Fruit fly (Drosophila melanogaster) whole organism, prepupa: Measurements from ENCODE around the gene papi.

Experiments used
- Blimp-1 ChIP-seq: fragments of 200-800 bp; sonication (Bioruptor generic); optimal IDR thresholded peaks from 3 replicates; lab custom pipeline; 2017; ENCODE audit warnings: missing biosample characterization, missing genetic modification characterization, mild to moderate bottlenecking, moderate library complexity, missing genetic modification reagents
- CG15336 ChIP-seq: fragments of 200-800 bp; sonication (Bioruptor generic); IDR thresholded peaks from 2 replicates; pipeline ENCODE4 v1.3.6; 2022; ENCODE audit warnings: missing biosample characterization, missing genetic modification characterization
- CG1621 ChIP-seq: fragments of 200-800 bp; sonication (Bioruptor generic); optimal IDR thresholded peaks from 3 replicates; lab custom pipeline; 2018; ENCODE audit warnings: missing biosample characterization, mild to moderate bottlenecking, missing genetic modification characterization
- CG31627 ChIP-seq: fragments of 200-800 bp; sonication (Bioruptor generic); optimal IDR thresholded peaks from 3 replicates; lab custom pipeline; 2016; ENCODE audit warnings: missing biosample characterization, missing genetic modification characterization
- CG32006 ChIP-seq: fragments of 200-800 bp; sonication (Bioruptor generic); optimal IDR thresholded peaks from 3 replicates; lab custom pipeline; 2017; ENCODE audit warnings: missing biosample characterization, mild to moderate bottlenecking, missing genetic modification characterization
- CG34406 ChIP-seq: fragments of 200-800 bp; sonication (Bioruptor generic); optimal IDR thresholded peaks from 3 replicates; lab custom pipeline; 2016; ENCODE audit warnings: missing biosample characterization, missing genetic modification characterization
- CG6163 ChIP-seq: fragments of 200-800 bp; sonication (Bioruptor generic); IDR thresholded peaks from 3 replicates; pipeline ENCODE4 v1.3.6; 2022; ENCODE audit warnings: missing biosample characterization, missing genetic modification characterization
- CG6276 ChIP-seq: fragments of 200-800 bp; sonication (Bioruptor generic); optimal IDR thresholded peaks from 2 replicates; lab custom pipeline; 2017; ENCODE audit warnings: missing biosample characterization, mild to moderate bottlenecking, missing genetic modification characterization
- CG6792 ChIP-seq: fragments of 200-800 bp; sonication (Bioruptor generic); optimal IDR thresholded peaks from 3 replicates; lab custom pipeline; 2016; ENCODE audit warnings: missing biosample characterization, missing genetic modification characterization
- CG6854 ChIP-seq: fragments of 200-800 bp; sonication (Bioruptor generic); optimal IDR thresholded peaks from 2 replicates; lab custom pipeline; 2017; ENCODE audit warnings: missing biosample characterization, mild to moderate bottlenecking, missing genetic modification characterization
- CG7368 ChIP-seq: fragments of 200-800 bp; sonication (Bioruptor generic); optimal IDR thresholded peaks from 3 replicates; lab custom pipeline; 2016; ENCODE audit warnings: missing biosample characterization, missing genetic modification characterization
- CG8119 ChIP-seq: fragments of 200-800 bp; sonication (Bioruptor generic); IDR thresholded peaks from 3 replicates; pipeline ENCODE4 v1.3.6; 2022; ENCODE audit warnings: missing biosample characterization, missing genetic modification characterization
- CG8319 ChIP-seq: fragments of 200-800 bp; sonication (Bioruptor generic); optimal IDR thresholded peaks from 3 replicates; lab custom pipeline; 2016; ENCODE audit warnings: missing biosample characterization, missing genetic modification characterization
- CG8632 ChIP-seq: fragments of 200-800 bp; sonication (Bioruptor generic); optimal IDR thresholded peaks from 3 replicates; lab custom pipeline; 2016; ENCODE audit warnings: missing biosample characterization, missing genetic modification characterization
- Eip78C ChIP-seq: fragments of 200-800 bp; sonication (Bioruptor generic); peaks from one replicate; lab custom pipeline; 2016; ENCODE audit warnings: missing biosample characterization, missing genetic modification characterization
- Ets21C ChIP-seq: fragments of 200-800 bp; sonication (Bioruptor generic); optimal IDR thresholded peaks from 3 replicates; lab custom pipeline; 2016; ENCODE audit warnings: missing biosample characterization, missing genetic modification characterization
- Ets96B ChIP-seq: fragments of 200-800 bp; optimal IDR thresholded peaks from 2 replicates; lab custom pipeline; 2019; ENCODE audit warnings: missing biosample characterization, mild to moderate bottlenecking, missing genetic modification characterization, moderate library complexity
- Hr38 ChIP-seq: sonication (Bioruptor generic); optimal IDR thresholded peaks from 2 replicates; lab custom pipeline; 2016; ENCODE audit warnings: missing biosample characterization, missing genetic modification characterization
- Hr39 ChIP-seq: fragments of 200-800 bp; sonication (Bioruptor generic); optimal IDR thresholded peaks from 2 replicates; lab custom pipeline; 2016; ENCODE audit warnings: missing biosample characterization, missing genetic modification characterization
- Lpt ChIP-seq: fragments of 200-800 bp; sonication (Bioruptor generic); optimal IDR thresholded peaks from 3 replicates; lab custom pipeline; 2016; ENCODE audit warnings: missing biosample characterization, missing genetic modification characterization
- Met ChIP-seq: fragments of 200-800 bp; sonication (Bioruptor generic); optimal IDR thresholded peaks from 3 replicates; lab custom pipeline; 2016; ENCODE audit warnings: missing biosample characterization, missing genetic modification characterization
- Sox102F ChIP-seq: fragments of 200-800 bp; sonication (Bioruptor generic); optimal IDR thresholded peaks from 2 replicates; lab custom pipeline; 2016; ENCODE audit warnings: missing biosample characterization, mild to moderate bottlenecking, missing genetic modification characterization
- Sox14 ChIP-seq: fragments of 200-800 bp; sonication (Bioruptor generic); optimal IDR thresholded peaks from 3 replicates; lab custom pipeline; 2016; ENCODE audit warnings: missing biosample characterization, missing genetic modification characterization
- Sox15 ChIP-seq: fragments of 200-800 bp; sonication (Bioruptor generic); optimal IDR thresholded peaks from 3 replicates; lab custom pipeline; 2016; ENCODE audit warnings: missing biosample characterization, missing genetic modification characterization
- achi ChIP-seq: fragments of 200-800 bp; sonication (Bioruptor generic); optimal IDR thresholded peaks from 3 replicates; lab custom pipeline; 2016; ENCODE audit warnings: missing biosample characterization, missing genetic modification characterization
- acj6 ChIP-seq: fragments of 200-800 bp; sonication (Bioruptor generic); optimal IDR thresholded peaks from 3 replicates; lab custom pipeline; 2016; ENCODE audit warnings: missing biosample characterization, missing genetic modification characterization
- dac ChIP-seq: fragments of 200-800 bp; sonication (Bioruptor generic); optimal IDR thresholded peaks from 2 replicates; lab custom pipeline; 2017; ENCODE audit warnings: missing biosample characterization, mild to moderate bottlenecking, missing genetic modification characterization
- esn ChIP-seq: fragments of 200-800 bp; sonication (Bioruptor generic); optimal IDR thresholded peaks from 2 replicates; lab custom pipeline; 2016; ENCODE audit warnings: missing biosample characterization, mild to moderate bottlenecking, missing genetic modification characterization, moderate library complexity
- fd59A ChIP-seq: fragments of 200-800 bp; sonication (Bioruptor generic); optimal IDR thresholded peaks from 2 replicates; lab custom pipeline; 2017; ENCODE audit warnings: missing biosample characterization, mild to moderate bottlenecking, missing genetic modification characterization, missing genetic modification reagents
- fd85E ChIP-seq: fragments of 200-800 bp; sonication (Bioruptor generic); optimal IDR thresholded peaks from 3 replicates; lab custom pipeline; 2016; ENCODE audit warnings: missing biosample characterization, missing genetic modification characterization
- net ChIP-seq: fragments of 200-800 bp; sonication (Bioruptor generic); optimal IDR thresholded peaks from 3 replicates; lab custom pipeline; 2016; ENCODE audit warnings: missing biosample characterization, missing genetic modification characterization
- salr ChIP-seq, 2 experiments: fragments of 200-800 bp; sonication (Bioruptor generic); optimal IDR thresholded peaks; 3 replicates each; lab custom pipeline; 2016 to 2018; ENCODE audit warnings: missing biosample characterization in 2 of 2, missing genetic modification characterization in 2 of 2, mild to moderate bottlenecking in 1 of 2
- topi ChIP-seq: fragments of 200-800 bp; sonication (Bioruptor generic); optimal IDR thresholded peaks from 3 replicates; lab custom pipeline; 2016; ENCODE audit warnings: missing biosample characterization, missing genetic modification characterization
- vri ChIP-seq: fragments of 200-800 bp; sonication (Bioruptor generic); optimal IDR thresholded peaks from 3 replicates; lab custom pipeline; 2016; ENCODE audit warnings: missing biosample characterization, mild to moderate bottlenecking, missing genetic modification characterization

papi gene

DNA sequence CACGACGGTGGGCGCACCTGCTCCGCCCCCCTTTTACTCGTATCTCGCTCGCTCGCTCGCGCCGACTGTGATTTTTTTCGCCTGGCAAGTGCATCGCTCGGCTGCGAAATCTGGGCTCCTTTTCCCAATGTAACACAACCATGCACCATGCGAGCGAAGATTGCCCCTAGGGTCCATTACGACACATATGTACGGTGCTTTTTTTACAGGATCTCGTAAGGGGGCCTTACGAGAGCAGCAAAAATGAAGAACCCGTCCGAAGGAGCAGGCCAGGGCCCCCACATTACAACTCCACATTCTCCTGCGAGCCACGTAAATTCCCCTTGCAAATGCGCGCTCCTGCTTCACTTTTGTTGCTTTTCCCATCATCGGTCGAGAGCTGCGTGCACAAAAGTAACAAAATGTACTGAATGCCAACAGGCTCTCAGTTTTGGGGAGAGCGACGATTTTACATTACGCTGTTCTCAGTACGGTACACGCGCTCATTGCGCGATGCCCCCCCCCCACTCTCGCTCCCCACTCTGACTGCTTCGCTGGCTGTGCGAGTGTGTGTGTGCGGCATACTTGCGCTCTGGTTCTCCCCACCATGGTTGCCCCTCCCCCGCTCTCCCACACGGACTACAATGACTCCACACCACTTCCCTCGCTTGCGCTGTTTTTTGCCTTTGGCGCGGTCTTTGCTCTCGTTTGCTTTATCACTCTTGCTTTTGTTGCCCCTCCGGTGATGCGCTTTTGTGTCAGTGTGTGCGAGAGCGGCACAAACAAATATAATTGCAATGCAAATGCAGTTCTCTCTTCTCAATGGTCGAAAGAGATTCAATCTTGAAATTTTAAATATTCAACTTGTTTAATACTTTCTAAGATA, 17.5 kb upstream of the papi start (continued):
- TF ChIP-seq CG6854, result peak; percentile 87
- TF ChIP-seq Sox15, result no peak
- peak; percentile 57 for TF ChIP-seq CG1621 (tag; lab: Kevin White, UChicago)
- peak; percentile 87 for TF ChIP-seq Sox14 (GFP tag; lab: Kevin White, UChicago)
- peak; percentile 64; the same call in 1 of the 3 replicates for TF ChIP-seq CG8119
- peak; percentile 7 for TF ChIP-seq dac
- TF ChIP-seq CG32006 (GFP tag; lab: Kevin White, UChicago), result peak; percentile 59
- TF ChIP-seq Sox102F (GFP tag; lab: Kevin White, UChicago), result peak; percentile 78
- TF ChIP-seq net, result peak; percentile 60
- peak; percentile 24 for TF ChIP-seq Ets96B (tag; lab: Kevin White, UChicago)
- peak; percentile 35 to 37 for TF ChIP-seq salr (GFP tag; optimal IDR thresholded peaks at IDR 0.05; lab: Kevin White, UChicago)
- peak; percentile 80 for TF ChIP-seq vri (GFP tag; lab: Kevin White, UChicago)
- TF ChIP-seq Hr39 (GFP tag; lab: Kevin White, UChicago), result no peak
- peak; percentile 47 for TF ChIP-seq acj6 (GFP tag; lab: Kevin White, UChicago)
- TF ChIP-seq fd59A, result no peak
- TF ChIP-seq esn (GFP tag; lab: Kevin White, UChicago), result peak; percentile 18
- no peak for TF ChIP-seq CG31627 (GFP tag; lab: Kevin White, UChicago)
- no peak for TF ChIP-seq CG8632 (GFP tag; lab: Kevin White, UChicago)
- TF ChIP-seq CG8319 (GFP tag; lab: Kevin White, UChicago), result no peak
- TF ChIP-seq CG6163 (GFP tag; lab: Robert Waterston, UW), result peak; percentile 81

- TF ChIP-seq vri (GFP tag; lab: Kevin White, UChicago) (no peak), CG15336 (no peak), CG8319 (GFP tag; lab: Kevin White, UChicago) (no peak), Ets21C (GFP tag; lab: Kevin White, UChicago) (no peak), acj6 (GFP tag; lab: Kevin White, UChicago) (no peak), CG6792 (no peak), CG6276 (GFP tag; lab: Kevin White, UChicago) (no peak), CG34406 (GFP tag; lab: Kevin White, UChicago) (no peak), net (no peak), CG7368 (GFP tag; lab: Kevin White, UChicago) (no peak), fd85E (GFP tag; lab: Kevin White, UChicago) (no peak), Met (no peak), CG6854 (no peak)
Measured at dm6 chr2L:2206066-2206465, 14.5 kb upstream of the papi start, which contains the start of gene CG31668. TSS of gene CG31668 (minus strand) at chr2L:2206166.

DNA sequence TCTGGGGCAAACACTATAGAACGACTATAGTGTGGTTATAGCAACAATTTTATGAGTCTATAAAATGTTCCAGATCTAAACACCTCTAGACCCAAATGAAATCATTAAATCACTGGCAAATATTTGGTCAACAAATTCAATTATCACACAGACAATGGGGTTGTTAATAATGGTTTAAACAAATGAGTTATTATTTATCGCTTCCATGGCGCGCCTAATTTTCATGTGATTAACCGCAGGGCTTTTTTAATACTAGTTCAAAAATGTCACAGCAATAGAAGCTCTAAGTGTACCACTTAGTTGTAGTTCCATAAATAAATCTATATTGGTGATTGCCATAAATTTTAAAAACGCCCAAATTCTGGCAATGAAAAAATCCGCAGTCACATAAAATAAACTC, 11.5 kb upstream of the papi start, which contains the start of gene CG33124:
CG33124 (minus strand) TSS at position 101 of the 400 bp plus-strand sequence.
- TF ChIP-seq Lpt, result no peak
- no peak for TF ChIP-seq topi
- TF ChIP-seq Hr38, result no peak
- TF ChIP-seq, all 60 proteins: peak for 0

dm6 chr2L:2212478-2212877, 8.1 kb upstream of the papi start, which contains the start of gene CG15385:
TSS of gene CG15385 (minus strand) at chr2L:2212571.
- no peak for TF ChIP-seq CG34406 (GFP tag; lab: Kevin White, UChicago)
- TF ChIP-seq Blimp-1, result no peak
- no peak for TF ChIP-seq achi (GFP tag; lab: Kevin White, UChicago)
- TF ChIP-seq CG6792, result no peak
- no peak for TF ChIP-seq net
- peak; percentile 58 for TF ChIP-seq Eip78C (GFP tag; lab: Kevin White, UChicago)
